Fruit fly (Drosophila melanogaster) whole organism, embryonic: ENCODE measurements around the gene Ada1-1.

Source experiments
- Antp ChIP-seq: fragments of 200-800 bp; sonication (Bioruptor generic); optimal IDR thresholded peaks from 3 replicates; lab custom pipeline; 2016; ENCODE audit warnings: missing biosample characterization, missing genetic modification characterization
- Atf-2 ChIP-seq: fragments of 200-800 bp; sonication (Bioruptor generic); optimal IDR thresholded peaks from 2 replicates; lab custom pipeline; 2016; ENCODE audit warnings: missing biosample characterization, missing genetic modification characterization
- B-H1 ChIP-seq: fragments of 200-800 bp; sonication (Bioruptor generic); IDR thresholded peaks from 3 replicates; pipeline ENCODE4 v1.3.6; 2022; ENCODE audit warnings: missing biosample characterization, missing genetic modification characterization
- Bgb ChIP-seq: fragments of 200-800 bp; sonication (Bioruptor generic); IDR thresholded peaks from 2 replicates; pipeline ENCODE4 v1.3.6; 2022; ENCODE audit warnings: missing biosample characterization, missing genetic modification characterization; ENCODE audit not compliant: partially characterized antibody
- CG10209 ChIP-seq: fragments of 200-800 bp; sonication (Bioruptor generic); optimal IDR thresholded peaks from 3 replicates; lab custom pipeline; 2017; ENCODE audit warnings: missing biosample characterization, mild to moderate bottlenecking, missing genetic modification characterization, missing genetic modification reagents
- CG10274 ChIP-seq: fragments of 200-800 bp; sonication (Bioruptor generic); optimal IDR thresholded peaks from 3 replicates; lab custom pipeline; 2017; ENCODE audit warnings: missing biosample characterization, mild to moderate bottlenecking, missing genetic modification characterization
- CG11456 ChIP-seq: fragments of 200-800 bp; sonication (Bioruptor generic); IDR thresholded peaks from 3 replicates; pipeline ENCODE4 v1.3.6; 2022; ENCODE audit warnings: missing biosample characterization, missing genetic modification characterization
- CG12659 ChIP-seq: fragments of 200-800 bp; sonication (Bioruptor generic); optimal IDR thresholded peaks from 3 replicates; lab custom pipeline; 2017; ENCODE audit warnings: mild to moderate bottlenecking, missing biosample characterization, missing genetic modification reagents, missing genetic modification characterization
- CG12942 ChIP-seq: fragments of 200-800 bp; sonication (Bioruptor generic); optimal IDR thresholded peaks from 3 replicates; lab custom pipeline; 2016; ENCODE audit warnings: missing biosample characterization, missing genetic modification characterization
- CG14441 ChIP-seq: fragments of 200-800 bp; sonication (Bioruptor generic); IDR thresholded peaks from 2 replicates; pipeline ENCODE4 v1.3.6; 2022; ENCODE audit warnings: missing biosample characterization, missing genetic modification characterization
- CG18599 ChIP-seq: fragments of 200-800 bp; sonication (Bioruptor generic); optimal IDR thresholded peaks from 3 replicates; lab custom pipeline; 2017; ENCODE audit warnings: missing biosample characterization, missing genetic modification characterization, mild to moderate bottlenecking, moderate library complexity, missing genetic modification reagents
- CG18764 ChIP-seq: fragments of 200-800 bp; sonication (Bioruptor generic); optimal IDR thresholded peaks from 3 replicates; lab custom pipeline; 2016; ENCODE audit warnings: missing biosample characterization, missing genetic modification characterization
- CG2120 ChIP-seq: fragments of 200-800 bp; sonication (Bioruptor generic); optimal IDR thresholded peaks from 3 replicates; lab custom pipeline; 2016; ENCODE audit warnings: missing biosample characterization, missing genetic modification characterization
- CG3163 ChIP-seq: fragments of 200-800 bp; sonication (Bioruptor generic); optimal IDR thresholded peaks from 3 replicates; lab custom pipeline; 2016; ENCODE audit warnings: missing biosample characterization, missing genetic modification characterization
- CG3281 ChIP-seq: fragments of 200-800 bp; sonication (Bioruptor generic); optimal IDR thresholded peaks from 3 replicates; lab custom pipeline; 2017; ENCODE audit warnings: missing biosample characterization, mild to moderate bottlenecking, missing genetic modification characterization
- CG42726 ChIP-seq: fragments of 200-800 bp; sonication (Bioruptor generic); IDR thresholded peaks from 2 replicates; pipeline ENCODE4 v1.3.6; 2022; ENCODE audit warnings: missing biosample characterization, missing genetic modification characterization; ENCODE audit not compliant: partially characterized antibody
- CG4617 ChIP-seq: fragments of 200-800 bp; sonication (Bioruptor generic); optimal IDR thresholded peaks from 3 replicates; lab custom pipeline; 2016; ENCODE audit warnings: missing biosample characterization, missing genetic modification characterization, borderline replicate concordance
- CG6791 ChIP-seq: fragments of 200-800 bp; sonication (Bioruptor generic); IDR thresholded peaks from 3 replicates; pipeline ENCODE4 v1.3.6; 2022; ENCODE audit warnings: missing biosample characterization, missing genetic modification characterization; ENCODE audit not compliant: partially characterized antibody
- CG7963 ChIP-seq: fragments of 200-800 bp; sonication (Bioruptor generic); IDR thresholded peaks from 3 replicates; pipeline ENCODE4 v1.3.6; 2022; ENCODE audit warnings: missing biosample characterization, missing genetic modification characterization; ENCODE audit not compliant: partially characterized antibody
- CG8089 ChIP-seq: fragments of 200-800 bp; sonication (Bioruptor generic); optimal IDR thresholded peaks from 3 replicates; lab custom pipeline; 2016; ENCODE audit warnings: missing biosample characterization, missing genetic modification characterization
- CG9437 ChIP-seq: fragments of 200-800 bp; sonication (Bioruptor generic); optimal IDR thresholded peaks from 2 replicates; lab custom pipeline; 2018; ENCODE audit warnings: missing biosample characterization, mild to moderate bottlenecking, missing genetic modification characterization
- Dip3 ChIP-seq: fragments of 200-800 bp; sonication (Bioruptor generic); optimal IDR thresholded peaks from 3 replicates; lab custom pipeline; 2016; ENCODE audit warnings: missing biosample characterization, missing genetic modification characterization
- Dref ChIP-seq: fragments of 200-800 bp; sonication (Bioruptor generic); IDR thresholded peaks from 2 replicates; pipeline ENCODE4 v1.3.6; 2022; ENCODE audit warnings: missing biosample characterization, missing genetic modification characterization
- Drgx ChIP-seq: fragments of 200-800 bp; sonication (Bioruptor generic); IDR thresholded peaks from 2 replicates; pipeline ENCODE4 v1.3.6; 2022; ENCODE audit warnings: missing biosample characterization, missing genetic modification characterization
- Elba2 ChIP-seq: fragments of 200-800 bp; sonication (Bioruptor generic); optimal IDR thresholded peaks from 3 replicates; lab custom pipeline; 2016; ENCODE audit warnings: missing biosample characterization, missing genetic modification characterization
- Fer2 ChIP-seq: fragments of 200-800 bp; sonication (Bioruptor generic); optimal IDR thresholded peaks from 2 replicates; lab custom pipeline; 2018; ENCODE audit warnings: missing biosample characterization, mild to moderate bottlenecking, missing genetic modification characterization, moderate library complexity
- H15 ChIP-seq: fragments of 200-800 bp; sonication (Bioruptor generic); IDR thresholded peaks from 3 replicates; pipeline ENCODE4 v1.3.6; 2022; ENCODE audit warnings: missing biosample characterization, missing genetic modification characterization
- HLH4C ChIP-seq: fragments of 200-800 bp; sonication (Bioruptor generic); IDR thresholded peaks from 3 replicates; pipeline ENCODE4 v1.3.6; 2022; ENCODE audit warnings: missing biosample characterization, missing genetic modification characterization; ENCODE audit not compliant: partially characterized antibody
- MBD-R2 ChIP-seq: fragments of 200-800 bp; sonication (Bioruptor generic); IDR thresholded peaks from 2 replicates; pipeline ENCODE4 v1.3.6; 2022; ENCODE audit warnings: missing biosample characterization, missing genetic modification characterization
- Mad ChIP-seq: fragments of 200-800 bp; sonication (Bioruptor generic); optimal IDR thresholded peaks from 2 replicates; lab custom pipeline; 2016; ENCODE audit warnings: missing biosample characterization, missing genetic modification characterization
- Mes4 ChIP-seq: fragments of 200-800 bp; sonication (Bioruptor generic); optimal IDR thresholded peaks from 2 replicates; lab custom pipeline; 2016; ENCODE audit warnings: missing biosample characterization, missing genetic modification characterization
- Six4 ChIP-seq: fragments of 200-800 bp; sonication (Bioruptor generic); optimal IDR thresholded peaks from 2 replicates; lab custom pipeline; 2016; ENCODE audit warnings: missing biosample characterization, missing genetic modification characterization
- Stat92E ChIP-seq, 3 experiments: fragments of >200 bp in 2 of 3; fragments of 200-800 bp in 1 of 3; sonication (Bioruptor generic) in 1 of 3; optimal IDR thresholded peaks; 2 replicates each; lab custom pipeline; 2017 to 2019; ENCODE audit warnings: missing biosample characterization in 3 of 3, missing genetic modification characterization in 3 of 3, mild to moderate bottlenecking in 1 of 3, moderate library complexity in 1 of 3
- ab ChIP-seq: fragments of 200-800 bp; sonication (Bioruptor generic); optimal IDR thresholded peaks from 2 replicates; lab custom pipeline; 2016; ENCODE audit warnings: missing biosample characterization, missing genetic modification characterization
- ara ChIP-seq: fragments of 200-800 bp; sonication (Bioruptor generic); IDR thresholded peaks from 2 replicates; pipeline ENCODE4 v1.3.6; 2022; ENCODE audit warnings: missing biosample characterization, missing genetic modification characterization
- bigmax ChIP-seq: fragments of 200-800 bp; sonication (Bioruptor generic); optimal IDR thresholded peaks from 2 replicates; lab custom pipeline; 2018; ENCODE audit warnings: missing biosample characterization, mild to moderate bottlenecking, missing genetic modification characterization
- cad ChIP-seq: fragments of >200 bp; optimal IDR thresholded peaks from 2 replicates; lab custom pipeline; 2017; ENCODE audit warnings: missing biosample characterization, missing genetic modification characterization
- chif ChIP-seq, 2 experiments: fragments of 200-800 bp; sonication (Bioruptor generic); optimal IDR thresholded peaks; 3 replicates each; lab custom pipeline; 2016; ENCODE audit warnings: missing biosample characterization in 2 of 2, missing genetic modification characterization in 2 of 2
- chn ChIP-seq: fragments of 200-800 bp; sonication (Bioruptor generic); optimal IDR thresholded peaks from 2 replicates; lab custom pipeline; 2016; ENCODE audit warnings: missing biosample characterization, missing genetic modification characterization
- da ChIP-seq: fragments of 200-800 bp; sonication (Bioruptor generic); optimal IDR thresholded peaks from 2 replicates; lab custom pipeline; 2016; ENCODE audit warnings: missing biosample characterization, missing genetic modification characterization
- fd96Cb ChIP-seq: fragments of 200-800 bp; sonication (Bioruptor generic); optimal IDR thresholded peaks from 2 replicates; lab custom pipeline; 2018; ENCODE audit warnings: missing biosample characterization, mild to moderate bottlenecking, missing genetic modification characterization, moderate library complexity
- gce ChIP-seq: fragments of 200-800 bp; sonication (Bioruptor generic); IDR thresholded peaks from 3 replicates; pipeline ENCODE4 v1.3.6; 2022; ENCODE audit warnings: missing biosample characterization, missing genetic modification characterization
- nau ChIP-seq: fragments of 200-800 bp; sonication (Bioruptor generic); optimal IDR thresholded peaks from 3 replicates; lab custom pipeline; 2017; ENCODE audit warnings: missing biosample characterization, mild to moderate bottlenecking, missing genetic modification characterization, missing genetic modification reagents
- pnt ChIP-seq: fragments of 200-800 bp; sonication (Bioruptor generic); optimal IDR thresholded peaks from 3 replicates; lab custom pipeline; 2016; ENCODE audit warnings: missing biosample characterization, missing genetic modification characterization
- ro ChIP-seq: fragments of 200-800 bp; sonication (Bioruptor generic); IDR thresholded peaks from 2 replicates; pipeline ENCODE4 v1.3.6; 2022; ENCODE audit warnings: missing biosample characterization, missing genetic modification characterization
- sisA ChIP-seq: fragments of 200-800 bp; sonication (Bioruptor generic); IDR thresholded peaks from 2 replicates; pipeline ENCODE4 v1.3.6; 2022; ENCODE audit warnings: missing biosample characterization, missing genetic modification characterization
- ssp ChIP-seq: fragments of 200-800 bp; sonication (Bioruptor generic); IDR thresholded peaks from 2 replicates; pipeline ENCODE4 v1.3.6; 2022; ENCODE audit warnings: missing biosample characterization, missing genetic modification characterization
- tup ChIP-seq: fragments of 200-800 bp; sonication (Bioruptor generic); optimal IDR thresholded peaks from 2 replicates; lab custom pipeline; 2016; ENCODE audit warnings: missing biosample characterization, mild to moderate bottlenecking, missing genetic modification characterization, moderate library complexity
- zfh2 ChIP-seq: fragments of 200-800 bp; sonication (Bioruptor generic); optimal IDR thresholded peaks from 2 replicates; lab custom pipeline; 2016; ENCODE audit warnings: missing biosample characterization, missing genetic modification characterization

The Ada1-1 gene

DNA sequence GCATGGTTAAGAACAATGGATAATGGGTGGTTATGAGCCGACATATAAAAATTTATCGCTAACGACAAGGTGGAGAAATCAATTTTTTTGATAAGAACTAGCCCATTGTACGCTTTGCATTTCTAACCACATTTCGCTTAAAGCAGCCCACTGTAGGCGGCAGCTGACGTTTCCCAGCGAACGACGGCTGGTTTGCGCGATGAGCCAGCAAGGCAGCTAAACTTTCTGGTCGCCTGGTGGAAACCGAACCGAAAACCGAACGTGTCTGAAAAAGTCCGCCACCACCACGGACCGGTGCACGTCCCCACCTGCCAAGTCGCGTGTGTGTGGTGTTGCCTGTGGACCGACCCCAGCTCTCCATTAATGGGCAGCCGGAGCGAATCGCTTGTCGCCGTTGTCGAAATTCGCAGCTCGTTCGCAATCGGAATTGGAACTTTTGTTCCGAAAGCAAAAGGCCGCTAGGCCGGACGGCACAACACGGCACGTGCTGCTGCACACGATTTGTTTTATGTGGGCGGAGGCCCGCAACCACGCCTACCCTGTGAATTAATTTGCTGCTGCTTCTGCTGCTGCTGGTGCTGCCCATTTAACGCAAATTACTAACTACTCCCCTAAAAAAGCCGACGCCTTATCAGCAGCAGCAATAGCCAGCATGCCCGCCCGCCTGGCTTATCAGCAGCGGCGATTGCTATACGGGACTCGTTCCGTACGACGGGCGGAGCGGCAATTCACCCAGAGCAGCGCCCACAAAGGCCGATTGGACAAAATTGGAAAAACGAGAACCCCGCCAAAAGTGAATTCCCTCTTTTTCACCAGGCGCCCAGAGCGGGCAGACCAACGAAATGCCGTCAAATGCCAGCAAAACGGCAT, 6.5 kb downstream of the Ada1-1 start (continued):
- TF ChIP-seq Atf-2 (GFP tag; lab: Kevin White, UChicago): no peak
- no peak for TF ChIP-seq Stat92E (GFP tag; optimal IDR thresholded peaks at IDR 0.05; lab: Kevin White, UChicago)
- peak; percentile 32 for TF ChIP-seq CG9437
- no peak for TF ChIP-seq ara (GFP tag; lab: Robert Waterston, UW)
- no peak for TF ChIP-seq CG4617
- TF ChIP-seq Dref (GFP tag; lab: Robert Waterston, UW): no peak
- no peak for TF ChIP-seq Fer2 (tag; lab: Kevin White, UChicago)
- peak; percentile 44 for TF ChIP-seq CG12659 (GFP tag; lab: Kevin White, UChicago)
- peak; percentile 8 for TF ChIP-seq CG8089 (GFP tag; lab: Kevin White, UChicago)
- TF ChIP-seq chif (GFP tag; optimal IDR thresholded peaks at IDR 0.05; lab: Kevin White, UChicago): peak in 1 of 2 experiments; percentile 23
- no peak for TF ChIP-seq CG12942 (GFP tag; lab: Kevin White, UChicago)
- no peak for TF ChIP-seq MBD-R2
- TF ChIP-seq H15 (GFP tag; lab: Robert Waterston, UW): no peak
- peak; percentile 41 for TF ChIP-seq CG18764
- TF ChIP-seq ro: no peak
- TF ChIP-seq Antp (GFP tag; lab: Kevin White, UChicago): no peak
- TF ChIP-seq CG11456 (GFP tag; lab: Robert Waterston, UW): no peak
- TF ChIP-seq HLH4C (GFP tag; lab: Robert Waterston, UW): no peak
- TF ChIP-seq CG42726 (GFP tag; lab: Robert Waterston, UW): no peak
- TF ChIP-seq CG10274 (GFP tag; lab: Kevin White, UChicago): no peak
- TF ChIP-seq Mes4 (GFP tag; lab: Kevin White, UChicago): no peak
- TF ChIP-seq da (GFP tag; lab: Kevin White, UChicago): peak; percentile 64
- no peak for TF ChIP-seq pnt (GFP tag; lab: Kevin White, UChicago)
- no peak for TF ChIP-seq ab (GFP tag; lab: Kevin White, UChicago)
- TF ChIP-seq gce (GFP tag; lab: Robert Waterston, UW): no peak
- no peak for TF ChIP-seq Dip3 (GFP tag; lab: Kevin White, UChicago)
- peak; percentile 18 for TF ChIP-seq fd96Cb (tag; lab: Kevin White, UChicago)
- TF ChIP-seq CG6791: no peak
- TF ChIP-seq cad: no peak
- TF ChIP-seq CG3163 (GFP tag; lab: Kevin White, UChicago): no peak
- TF ChIP-seq bigmax: no peak
- peak; percentile 39 for TF ChIP-seq CG10209 (GFP tag; lab: Kevin White, UChicago)
- no peak for TF ChIP-seq Bgb (GFP tag; lab: Robert Waterston, UW)
- TF ChIP-seq Elba2 (GFP tag; lab: Kevin White, UChicago): peak; percentile 16
- TF ChIP-seq sisA: no peak
- no peak for TF ChIP-seq tup
- peak; percentile 48 for TF ChIP-seq CG2120 (GFP tag; lab: Kevin White, UChicago)
- TF ChIP-seq CG18599 (GFP tag; lab: Kevin White, UChicago): peak; percentile 58
- no peak for TF ChIP-seq CG14441 (GFP tag; lab: Robert Waterston, UW)
- TF ChIP-seq Drgx (GFP tag; lab: Robert Waterston, UW): no peak
- TF ChIP-seq chn: peak; percentile 74
- TF ChIP-seq Six4 (GFP tag; lab: Kevin White, UChicago): peak; percentile 24
- TF ChIP-seq B-H1: no peak
- no peak for TF ChIP-seq CG7963 (GFP tag; lab: Robert Waterston, UW)
- TF ChIP-seq nau (GFP tag; lab: Kevin White, UChicago): peak; percentile 30
- no peak for TF ChIP-seq ssp (GFP tag; lab: Robert Waterston, UW)
- peak; percentile 27 for TF ChIP-seq CG3281 (GFP tag; lab: Kevin White, UChicago)
- no peak for TF ChIP-seq zfh2 (GFP tag; lab: Kevin White, UChicago)
- TF ChIP-seq Mad: peak; percentile 17
